Worm (Caenorhabditis elegans): ENCODE measurements around the gene K10C9.1.

K10C9.1 gene

ce11 chrV:1112180-1112579 is 37.1 kb downstream of the K10C9.1 start:
- TF ChIP-seq med-1 (GFP tag; optimal IDR thresholded peaks at IDR 0.05; ENCODE audit: insufficient read depth) (no peak), ref-1 (GFP tag; conservative IDR thresholded peaks at IDR 0.05) (no peak), klf-2 (GFP tag; conservative IDR thresholded peaks at IDR 0.05) (no peak), ztf-23 (GFP tag; IDR thresholded peaks at IDR 0.05) (no peak), tab-1 (GFP tag; IDR thresholded peaks at IDR 0.05) (no peak), cog-1 (tag; optimal IDR thresholded peaks at IDR 0.05) (no peak), T22C8.4 (GFP tag; IDR thresholded peaks at IDR 0.05) (no peak), ztf-29 (GFP tag; IDR thresholded peaks at IDR 0.05) (no peak), flt-1 (GFP tag; IDR thresholded peaks at IDR 0.05) (no peak)

- TF ChIP-seq klf-2 (GFP tag; conservative IDR thresholded peaks at IDR 0.05) (no peak), T22C8.4 (GFP tag; IDR thresholded peaks at IDR 0.05) (no peak), med-1 (GFP tag; optimal IDR thresholded peaks at IDR 0.05; ENCODE audit: insufficient read depth) (no peak), ztf-23 (GFP tag; IDR thresholded peaks at IDR 0.05) (no peak), tab-1 (GFP tag; IDR thresholded peaks at IDR 0.05) (no peak), ztf-29 (GFP tag; IDR thresholded peaks at IDR 0.05) (no peak), flt-1 (GFP tag; IDR thresholded peaks at IDR 0.05) (no peak), ref-1 (GFP tag; conservative IDR thresholded peaks at IDR 0.05) (no peak), cog-1 (tag; optimal IDR thresholded peaks at IDR 0.05) (no peak)
These were observed 37.6 kb downstream of the K10C9.1 start, which contains the start of gene Y50D4B.1 for ce11 chrV:1112658-1113057. Y50D4B.1 (plus strand) TSS chrV:1112958.

ce11 chrV:1120101-1120500 is 45.1 kb downstream of the K10C9.1 start:
- TF ChIP-seq flt-1 (GFP tag; IDR thresholded peaks at IDR 0.05), result no peak

All from whole organism, midembryonic.